Worm (Caenorhabditis elegans) whole organism, L2 larva: Measurements from ENCODE around the gene nhr-42.

Source experiments
- aly-2 ChIP-seq: fragments of 150-350 bp; optimal IDR thresholded peaks from 2 replicates; lab custom pipeline; 2014; ENCODE audit warnings: missing biosample characterization, missing genetic modification characterization
- crh-2 ChIP-seq: sonication (generic microtip); optimal IDR thresholded peaks from 2 replicates; lab custom pipeline; 2017; ENCODE audit warnings: missing biosample characterization, missing genetic modification characterization
- egl-27 ChIP-seq: sonication (generic microtip); optimal IDR thresholded peaks from 3 replicates; lab custom pipeline; 2017; ENCODE audit warnings: missing biosample characterization, missing genetic modification reagents, missing genetic modification characterization
- elt-1 ChIP-seq: fragments of 150-350 bp; optimal IDR thresholded peaks from 2 replicates; lab custom pipeline; 2014; ENCODE audit warnings: missing biosample characterization, missing genetic modification characterization
- lin-13 ChIP-seq: fragments of 150-350 bp; optimal IDR thresholded peaks from 2 replicates; lab custom pipeline; 2014; ENCODE audit warnings: missing biosample characterization, missing genetic modification reagents, missing genetic modification characterization
- mab-5 ChIP-seq: fragments of 150-350 bp; optimal IDR thresholded peaks from 2 replicates; lab custom pipeline; 2014; ENCODE audit warnings: missing biosample characterization, missing genetic modification characterization
- mdl-1 ChIP-seq, 2 experiments: fragments of 150-350 bp in 1 of 2; sonication (generic microtip) in 1 of 2; optimal IDR thresholded peaks; 2 replicates each; lab custom pipeline; 2017; ENCODE audit warnings: missing biosample characterization in 2 of 2, missing genetic modification characterization in 2 of 2
- nhr-129 ChIP-seq: fragments of 150-350 bp; optimal IDR thresholded peaks from 2 replicates; lab custom pipeline; 2014; ENCODE audit warnings: missing biosample characterization, missing genetic modification characterization
- nhr-23 ChIP-seq: fragments of 150-350 bp; optimal IDR thresholded peaks from 2 replicates; lab custom pipeline; 2014; ENCODE audit warnings: missing biosample characterization, missing genetic modification reagents, missing genetic modification characterization
- nhr-237 ChIP-seq: fragments of 150-350 bp; optimal IDR thresholded peaks from 2 replicates; lab custom pipeline; 2014; ENCODE audit warnings: missing biosample characterization, missing genetic modification characterization
- zag-1 ChIP-seq: fragments of 150-350 bp; optimal IDR thresholded peaks from 2 replicates; lab custom pipeline; 2014; ENCODE audit warnings: missing biosample characterization, missing genetic modification characterization
- ztf-11 ChIP-seq: sonication (generic microtip); optimal IDR thresholded peaks from 2 replicates; lab custom pipeline; 2017; ENCODE audit warnings: missing biosample characterization, missing genetic modification characterization
- ztf-4 ChIP-seq: fragments of 150-350 bp; optimal IDR thresholded peaks from 2 replicates; lab custom pipeline; 2014; ENCODE audit warnings: missing biosample characterization, missing genetic modification characterization

- no peak for TF ChIP-seq zag-1 (tag; lab: Kevin White, UChicago)
- no peak for TF ChIP-seq lin-13 (GFP tag; lab: Kevin White, UChicago)
- no peak for TF ChIP-seq egl-27 (tag; lab: Kevin White, UChicago)
- TF ChIP-seq ztf-11, result no peak
- TF ChIP-seq crh-2, result no peak
- no peak for TF ChIP-seq mdl-1 (tag; optimal IDR thresholded peaks at IDR 0.05; lab: Kevin White, UChicago)
- no peak for TF ChIP-seq nhr-23 (tag; lab: Kevin White, UChicago)
- no peak for TF ChIP-seq elt-1 (tag; lab: Kevin White, UChicago)
- no peak for TF ChIP-seq nhr-237 (tag; lab: Kevin White, UChicago)
- TF ChIP-seq ztf-4 (tag; lab: Kevin White, UChicago), result no peak
- no peak for TF ChIP-seq mab-5
- no peak for TF ChIP-seq nhr-129 (tag; lab: Kevin White, UChicago)
- TF ChIP-seq aly-2 (tag; lab: Kevin White, UChicago), result no peak
Observed at ce11 chrV:6997041-6997552, 1.5 kb upstream of the nhr-42 start, which contains the start of gene nhr-107.
